Worm (Caenorhabditis elegans) whole organism, midembryonic: ENCODE measurements around the gene C34C12.9.

ENCODE experiments used
- T22C8.4 ChIP-seq: fragments of 200-800 bp; sonication (Bioruptor generic); IDR thresholded peaks from 2 replicates; pipeline ENCODE4 v1.3.6; 2022; ENCODE audit warnings: missing genetic modification characterization, missing compliant biosample characterization
- cog-1 ChIP-seq: sonication (generic microtip); optimal IDR thresholded peaks from 2 replicates; lab custom pipeline; 2016; ENCODE audit warnings: missing genetic modification characterization, missing compliant biosample characterization
- flt-1 ChIP-seq: fragments of 200-800 bp; sonication (Bioruptor generic); IDR thresholded peaks from 2 replicates; pipeline ENCODE4 v1.3.6; 2022; ENCODE audit warnings: missing genetic modification characterization, missing compliant biosample characterization
- klf-2 ChIP-seq: fragments of 200-800 bp; sonication (Bioruptor generic); conservative IDR thresholded peaks from 2 replicates; pipeline ENCODE4 v1.3.6; 2022; ENCODE audit warnings: missing genetic modification reagents, missing genetic modification characterization, missing compliant biosample characterization
- med-1 ChIP-seq: sonication (generic microtip); optimal IDR thresholded peaks from 2 replicates; lab custom pipeline; 2017; ENCODE audit warnings: missing genetic modification characterization, mild to moderate bottlenecking, missing compliant biosample characterization, antibody characterized with exemption, missing genetic modification reagents; ENCODE audit not compliant: insufficient read depth
- ref-1 ChIP-seq: fragments of 200-800 bp; sonication (Bioruptor generic); conservative IDR thresholded peaks from 2 replicates; pipeline ENCODE4 v1.3.6; 2022; ENCODE audit warnings: missing genetic modification reagents, missing genetic modification characterization, missing compliant biosample characterization
- tab-1 ChIP-seq: fragments of 200-800 bp; sonication (Bioruptor generic); IDR thresholded peaks from 2 replicates; pipeline ENCODE4 v1.3.6; 2022; ENCODE audit warnings: missing genetic modification characterization, missing compliant biosample characterization

DNA sequence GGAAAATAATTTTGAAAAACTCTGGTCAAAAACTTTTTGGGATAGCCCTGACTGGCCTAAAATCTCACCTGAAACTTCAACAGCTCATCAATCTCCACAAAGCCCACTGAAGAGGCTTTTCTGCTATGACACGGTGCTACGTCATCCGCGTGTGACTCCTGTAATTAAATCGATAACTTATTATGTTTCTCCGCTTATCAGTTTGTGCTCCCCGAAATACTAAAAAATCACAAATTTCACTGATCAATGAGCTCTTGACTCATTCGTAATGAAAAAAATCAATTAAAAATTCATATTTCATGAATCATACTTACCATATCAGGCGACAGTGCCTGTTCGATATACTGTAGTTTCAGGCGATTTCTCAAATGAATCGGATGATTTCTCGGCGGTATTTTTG lies 298 bp downstream of the C34C12.9 start:
- TF ChIP-seq tab-1 = no peak
- no peak for TF ChIP-seq T22C8.4
- TF ChIP-seq cog-1 = no peak
- no peak for TF ChIP-seq klf-2 (GFP tag; lab: Robert Waterston, UW)
- TF ChIP-seq med-1 (GFP tag; lab: Kevin White, UChicago) = no peak
- no peak for TF ChIP-seq flt-1 (GFP tag; lab: Robert Waterston, UW)
- no peak for TF ChIP-seq ref-1 (GFP tag; lab: Robert Waterston, UW)
